Worm (Caenorhabditis elegans) whole organism, young adult: Measurements from ENCODE around the gene fbxb-77.

ENCODE experiments used
- B0019.2 ChIP-seq: fragments of 200-800 bp; sonication (Bioruptor generic); conservative IDR thresholded peaks from 2 replicates; pipeline ENCODE4 v1.3.6; 2022; ENCODE audit warnings: missing genetic modification reagents, missing genetic modification characterization, missing compliant biosample characterization
- B0336.3 ChIP-seq: fragments of 200-800 bp; sonication (Bioruptor generic); IDR thresholded peaks from 2 replicates; pipeline ENCODE4 v1.3.6; 2022; ENCODE audit warnings: missing genetic modification characterization, missing compliant biosample characterization
- C06A6.2 ChIP-seq: fragments of 200-800 bp; sonication (Bioruptor generic); conservative IDR thresholded peaks from 2 replicates; pipeline ENCODE4 v1.3.6; 2022; ENCODE audit warnings: missing genetic modification characterization, missing compliant biosample characterization
- F10E7.11 ChIP-seq: sonication (generic microtip); optimal IDR thresholded peaks from 2 replicates; lab custom pipeline; 2017; ENCODE audit warnings: mild to moderate bottlenecking, missing genetic modification characterization, moderate library complexity, missing compliant biosample characterization
- K11D2.4 ChIP-seq: fragments of 200-800 bp; sonication (Bioruptor generic); IDR thresholded peaks from 2 replicates; pipeline ENCODE4 v1.3.6; 2022; ENCODE audit warnings: missing genetic modification reagents, missing genetic modification characterization, missing compliant biosample characterization
- Y53G8AR.9 ChIP-seq: fragments of 200-800 bp; sonication (Bioruptor generic); conservative IDR thresholded peaks from 2 replicates; pipeline ENCODE4 v1.3.6; 2022; ENCODE audit warnings: missing genetic modification reagents, missing genetic modification characterization, missing compliant biosample characterization
- Y56A3A.18 ChIP-seq: fragments of 200-800 bp; sonication (Bioruptor generic); IDR thresholded peaks from 2 replicates; pipeline ENCODE4 v1.3.6; 2022; ENCODE audit warnings: missing genetic modification reagents, missing genetic modification characterization, missing compliant biosample characterization
- Y67H2A.10 ChIP-seq: fragments of 200-800 bp; sonication (Bioruptor generic); conservative IDR thresholded peaks from 2 replicates; pipeline ENCODE4 v1.3.6; 2022; ENCODE audit warnings: missing genetic modification reagents, missing genetic modification characterization, missing compliant biosample characterization
- aptf-2 ChIP-seq: fragments of 200-800 bp; sonication (Bioruptor generic); conservative IDR thresholded peaks from 2 replicates; pipeline ENCODE4 v1.3.6; 2022; ENCODE audit warnings: missing genetic modification reagents, missing genetic modification characterization, missing compliant biosample characterization
- aptf-3 ChIP-seq: fragments of 200-800 bp; sonication (Bioruptor generic); IDR thresholded peaks from 2 replicates; pipeline ENCODE4 v1.3.6; 2022; ENCODE audit warnings: missing genetic modification characterization, missing compliant biosample characterization
- bed-1 ChIP-seq: fragments of 200-800 bp; sonication (Bioruptor generic); IDR thresholded peaks from 2 replicates; pipeline ENCODE4 v1.3.6; 2022; ENCODE audit warnings: missing genetic modification reagents, missing genetic modification characterization, missing compliant biosample characterization
- egl-18 ChIP-seq: fragments of 200-800 bp; sonication (Bioruptor generic); IDR thresholded peaks from 2 replicates; pipeline ENCODE4 v1.3.6; 2022; ENCODE audit warnings: missing genetic modification reagents, missing genetic modification characterization, missing compliant biosample characterization
- him-1 ChIP-seq: sonication (generic microtip); optimal IDR thresholded peaks from 2 replicates; lab custom pipeline; 2016; ENCODE audit warnings: missing genotype, missing genetic modification reagents, missing genetic modification characterization, missing compliant biosample characterization
- hmg-1.2 ChIP-seq: fragments of 200-800 bp; sonication (Bioruptor generic); IDR thresholded peaks from 2 replicates; pipeline ENCODE4 v1.3.6; 2022; ENCODE audit warnings: missing genetic modification reagents, missing genetic modification characterization, missing compliant biosample characterization
- hmg-20 ChIP-seq: fragments of 200-800 bp; sonication (Bioruptor generic); IDR thresholded peaks from 2 replicates; pipeline ENCODE4 v1.3.6; 2022; ENCODE audit warnings: missing genetic modification reagents, missing genetic modification characterization, missing compliant biosample characterization
- hrde-1 ChIP-seq: sonication (generic microtip); optimal IDR thresholded peaks from 2 replicates; lab custom pipeline; 2016; ENCODE audit warnings: missing genetic modification characterization, mild to moderate bottlenecking, missing compliant biosample characterization, moderate library complexity, missing genotype, missing genetic modification reagents, borderline replicate concordance
- hsf-1 ChIP-seq: fragments of 200-800 bp; sonication (Bioruptor generic); IDR thresholded peaks from 2 replicates; pipeline ENCODE4 v1.3.6; 2022; ENCODE audit warnings: missing genetic modification reagents, missing genetic modification characterization, missing compliant biosample characterization
- let-607 ChIP-seq, 2 experiments: fragments of 200-800 bp in 1 of 2; sonication (Bioruptor generic) in 1 of 2; sonication (generic microtip) in 1 of 2; optimal IDR thresholded peaks; 2 replicates each; lab custom pipeline; 2016 to 2018; ENCODE audit warnings: mild to moderate bottlenecking in 2 of 2, missing compliant biosample characterization in 2 of 2, missing genetic modification characterization in 2 of 2, moderate library complexity in 2 of 2, missing genotype in 1 of 2
- lin-26 ChIP-seq: fragments of 200-800 bp; sonication (Bioruptor generic); IDR thresholded peaks from 2 replicates; pipeline ENCODE4 v1.3.6; 2022; ENCODE audit warnings: missing genetic modification reagents, missing genetic modification characterization, missing compliant biosample characterization
- lin-40 ChIP-seq: sonication (generic microtip); optimal IDR thresholded peaks from 2 replicates; lab custom pipeline; 2016; ENCODE audit warnings: missing genetic modification characterization, mild to moderate bottlenecking, missing compliant biosample characterization, missing genotype, missing genetic modification reagents
- lir-1 ChIP-seq: fragments of 200-800 bp; sonication (Bioruptor generic); conservative IDR thresholded peaks from 2 replicates; pipeline ENCODE4 v1.3.6; 2022; ENCODE audit warnings: missing genetic modification reagents, missing genetic modification characterization, missing compliant biosample characterization
- madf-10 ChIP-seq: sonication (generic microtip); optimal IDR thresholded peaks from 2 replicates; lab custom pipeline; 2016; ENCODE audit warnings: mild to moderate bottlenecking, missing genetic modification characterization, missing compliant biosample characterization
- mcd-1 ChIP-seq: fragments of 200-800 bp; sonication (Bioruptor generic); IDR thresholded peaks from 2 replicates; pipeline ENCODE4 v1.3.6; 2022; ENCODE audit warnings: missing genetic modification reagents, missing genetic modification characterization, missing compliant biosample characterization
- mel-28 ChIP-seq: sonication (generic microtip); optimal IDR thresholded peaks from 2 replicates; lab custom pipeline; 2016; ENCODE audit warnings: borderline replicate concordance, mild to moderate bottlenecking, missing genetic modification characterization, missing compliant biosample characterization
- mes-4 ChIP-seq: sonication (generic microtip); optimal IDR thresholded peaks from 2 replicates; lab custom pipeline; 2016; ENCODE audit warnings: missing genotype, missing genetic modification characterization, missing compliant biosample characterization
- nhr-120 ChIP-seq: fragments of 200-800 bp; sonication (Bioruptor generic); IDR thresholded peaks from 2 replicates; pipeline ENCODE4 v1.3.6; 2022; ENCODE audit warnings: missing genetic modification characterization, missing compliant biosample characterization
- nhr-179 ChIP-seq: sonication (generic microtip); optimal IDR thresholded peaks from 2 replicates; lab custom pipeline; 2016; ENCODE audit warnings: mild to moderate bottlenecking, missing genetic modification characterization, missing compliant biosample characterization
- nhr-27 ChIP-seq: fragments of 200-800 bp; sonication (Bioruptor generic); optimal IDR thresholded peaks from 2 replicates; lab custom pipeline; 2018; ENCODE audit warnings: mild to moderate bottlenecking, missing genetic modification characterization, moderate library complexity, missing compliant biosample characterization
- nhr-80 ChIP-seq: sonication (generic microtip); optimal IDR thresholded peaks from 2 replicates; lab custom pipeline; 2016; ENCODE audit warnings: missing genetic modification characterization, missing compliant biosample characterization
- pbrm-1 ChIP-seq: fragments of 200-800 bp; sonication (Bioruptor generic); IDR thresholded peaks from 2 replicates; pipeline ENCODE4 v1.3.6; 2022; ENCODE audit warnings: missing genetic modification reagents, missing genetic modification characterization, missing compliant biosample characterization
- pha-4 ChIP-seq: fragments of 150-350 bp; sonication (generic microtip); optimal IDR thresholded peaks from 2 replicates; lab custom pipeline; 2014; ENCODE audit warnings: missing biosample characterization, missing genetic modification reagents, missing genetic modification characterization
- rcor-1 ChIP-seq: fragments of 200-800 bp; sonication (Bioruptor generic); IDR thresholded peaks from 2 replicates; pipeline ENCODE4 v1.3.6; 2022; ENCODE audit warnings: missing genetic modification reagents, missing genetic modification characterization, missing compliant biosample characterization
- rec-8 ChIP-seq, 2 experiments: sonication (generic microtip); optimal IDR thresholded peaks; 2 replicates each; lab custom pipeline; 2016; ENCODE audit warnings: mild to moderate bottlenecking in 2 of 2, missing genetic modification characterization in 2 of 2, missing genetic modification reagents in 2 of 2, missing genotype in 2 of 2, missing biosample characterization in 1 of 2, missing compliant biosample characterization in 1 of 2, moderate library complexity in 1 of 2
- sdz-38 ChIP-seq: sonication (generic microtip); optimal IDR thresholded peaks from 2 replicates; lab custom pipeline; 2016; ENCODE audit warnings: missing genotype, missing genetic modification characterization, missing compliant biosample characterization
- sea-2 ChIP-seq: fragments of 200-800 bp; sonication (Bioruptor generic); IDR thresholded peaks from 2 replicates; pipeline ENCODE4 v1.3.6; 2022; ENCODE audit warnings: missing genetic modification characterization, missing compliant biosample characterization
- snpc-1.1 ChIP-seq: sonication (generic microtip); optimal IDR thresholded peaks from 2 replicates; lab custom pipeline; 2017; ENCODE audit warnings: missing genetic modification characterization, mild to moderate bottlenecking, missing compliant biosample characterization, antibody characterized with exemption, moderate library complexity, missing genotype, missing genetic modification reagents; ENCODE audit not compliant: insufficient read depth
- snpc-4 ChIP-seq, 5 experiments: fragments of 150-350 bp in 1 of 5; sonication (generic microtip) in 4 of 5; optimal IDR thresholded peaks; 2 replicates each; lab custom pipeline; 2014 to 2018; ENCODE audit warnings: missing genetic modification characterization in 5 of 5, missing biosample characterization in 3 of 5, antibody characterized with exemption in 2 of 5, mild to moderate bottlenecking in 2 of 5, missing compliant biosample characterization in 2 of 5, missing genotype in 2 of 5, moderate library complexity in 2 of 5, missing genetic modification reagents in 1 of 5
- tlf-1 ChIP-seq: fragments of 200-800 bp; sonication (Bioruptor generic); optimal IDR thresholded peaks from 2 replicates; lab custom pipeline; 2018; ENCODE audit warnings: mild to moderate bottlenecking, missing genetic modification characterization, missing compliant biosample characterization
- ztf-22 ChIP-seq: fragments of 200-800 bp; sonication (Bioruptor generic); optimal IDR thresholded peaks from 2 replicates; lab custom pipeline; 2018; ENCODE audit warnings: mild to moderate bottlenecking, missing genetic modification characterization, moderate library complexity, missing compliant biosample characterization
- ztf-25 ChIP-seq: fragments of 200-800 bp; sonication (Bioruptor generic); IDR thresholded peaks from 2 replicates; pipeline ENCODE4 v1.3.6; 2022; ENCODE audit warnings: missing genetic modification reagents, missing genetic modification characterization, missing compliant biosample characterization
- ztf-26 ChIP-seq: sonication (generic microtip); optimal IDR thresholded peaks from 2 replicates; lab custom pipeline; 2017; ENCODE audit warnings: missing genetic modification characterization, missing compliant biosample characterization
- ztf-28 ChIP-seq: fragments of 200-800 bp; sonication (Bioruptor generic); IDR thresholded peaks from 2 replicates; pipeline ENCODE4 v1.3.6; 2022; ENCODE audit warnings: missing genetic modification reagents, missing genetic modification characterization, missing compliant biosample characterization
- ztf-6 ChIP-seq: fragments of 200-800 bp; sonication (Bioruptor generic); IDR thresholded peaks from 2 replicates; pipeline ENCODE4 v1.3.6; 2022; ENCODE audit warnings: missing genetic modification reagents, missing genetic modification characterization, missing compliant biosample characterization

fbxb-77 gene

ce11 chrIV:4720522-4720921, 35.4 kb downstream of the fbxb-77 start (continued):
- TF ChIP-seq let-607 (tag; optimal IDR thresholded peaks at IDR 0.05; lab: Kevin White, UChicago) (peak in 1 of 2 experiments; percentile 28), Y67H2A.10 (GFP tag; lab: Robert Waterston, UW) (peak; percentile 79), ztf-28 (peak; percentile 86), K11D2.4 (GFP tag; lab: Robert Waterston, UW) (peak; percentile 98), bed-1 (GFP tag; lab: Robert Waterston, UW) (peak; percentile 95), ztf-6 (peak; percentile 86), egl-18 (0 out of 2 replicates have a peak, but pooled peaks have one; percentile 81), pbrm-1 (peak; percentile 93), nhr-120 (GFP tag; lab: Robert Waterston, UW) (0 out of 2 replicates have a peak, but pooled peaks have one; percentile 78), rcor-1 (GFP tag; lab: Robert Waterston, UW) (peak; percentile 89), lir-1 (GFP tag; lab: Robert Waterston, UW) (peak; percentile 70), aptf-3 (GFP tag; lab: Robert Waterston, UW) (0 out of 2 replicates have a peak, but pooled peaks have one; percentile 17), aptf-2 (peak; percentile 86), mcd-1 (peak; percentile 99), Y56A3A.18 (peak; percentile 81; the same call in 1 of the 2 replicates)
- TF ChIP-seq, all 124 proteins: peak for 45; not testable (repeated sequence) for 79

ce11 chrIV:4715785-4716184, 40.2 kb downstream of the fbxb-77 start, which contains the start of gene miro-1:
Gene miro-1, minus strand, starts transcription at chrIV:4715807.
- peak; percentile 33; the same call in 1 of the 2 replicates for TF ChIP-seq hmg-1.2 (GFP tag; lab: Robert Waterston, UW)
- TF ChIP-seq mcd-1, result peak; percentile 76

- TF ChIP-seq mes-4 (tag; lab: Kevin White, UChicago) (no peak), F10E7.11 (tag; lab: Kevin White, UChicago) (no peak), ztf-26 (tag; lab: Kevin White, UChicago) (no peak), hrde-1 (tag; lab: Kevin White, UChicago) (no peak), B0336.3 (GFP tag; lab: Robert Waterston, UW) (0 out of 2 replicates have a peak, but pooled peaks have one; percentile 9), C06A6.2 (GFP tag; lab: Robert Waterston, UW) (no peak), nhr-27 (tag; lab: Kevin White, UChicago) (no peak), lin-40 (tag; lab: Kevin White, UChicago) (no peak), rec-8 (tag; optimal IDR thresholded peaks at IDR 0.05; lab: Kevin White, UChicago) (peak in 1 of 2 experiments; percentile 33), nhr-120 (GFP tag; lab: Robert Waterston, UW) (no peak), sdz-38 (tag; lab: Kevin White, UChicago) (no peak), mel-28 (tag; lab: Kevin White, UChicago) (no peak), madf-10 (no peak), lin-26 (GFP tag; lab: Robert Waterston, UW) (no peak), let-607 (tag; optimal IDR thresholded peaks at IDR 0.05; lab: Kevin White, UChicago) (peak in 1 of 2 experiments; percentile 13), rcor-1 (GFP tag; lab: Robert Waterston, UW) (no peak), K11D2.4 (GFP tag; lab: Robert Waterston, UW) (0 out of 2 replicates have a peak, but pooled peaks have one; percentile 41), B0019.2 (GFP tag; lab: Robert Waterston, UW) (no peak), pha-4 (no peak), ztf-28 (no peak), hmg-20 (no peak), snpc-4 (GFP tag; optimal IDR thresholded peaks at IDR 0.05; lab: Kevin White, UChicago) (peak; percentile 26), snpc-4 (tag; optimal IDR thresholded peaks at IDR 0.05; lab: Kevin White, UChicago) (peak in 2 of 4 experiments; percentile 13 to 32), nhr-179 (tag; lab: Kevin White, UChicago) (no peak), ztf-25 (0 out of 2 replicates have a peak, but pooled peaks have one; percentile 15), tlf-1 (GFP tag; lab: Kevin White, UChicago) (no peak), sea-2 (GFP tag; lab: Robert Waterston, UW) (no peak), snpc-1.1 (tag; lab: Kevin White, UChicago) (no peak), hsf-1 (0 out of 2 replicates have a peak, but pooled peaks have one; percentile 34), nhr-80 (tag; lab: Kevin White, UChicago) (no peak), him-1 (no peak), Y53G8AR.9 (no peak), ztf-22 (GFP tag; lab: Kevin White, UChicago) (no peak)
Observed at ce11 chrIV:4712376-4712775, 43.6 kb downstream of the fbxb-77 start, which contains the start of gene yars-2. Gene yars-2, minus strand, starts transcription at chrIV:4712624.
